Fruit fly (Drosophila melanogaster) whole organism, embryonic: ENCODE measurements around the gene CG4338.

ENCODE experiments used
- Adf1 ChIP-seq: fragments of 200-800 bp; sonication (Bioruptor generic); IDR thresholded peaks from 2 replicates; pipeline ENCODE4 v1.3.6; 2022; ENCODE audit warnings: missing biosample characterization, missing genetic modification characterization
- Bdp1 ChIP-seq: fragments of 200-800 bp; sonication (Bioruptor generic); optimal IDR thresholded peaks from 3 replicates; lab custom pipeline; 2016; ENCODE audit warnings: missing biosample characterization, missing genetic modification characterization
- Bteb2 ChIP-seq: fragments of 200-800 bp; sonication (Bioruptor generic); optimal IDR thresholded peaks from 2 replicates; lab custom pipeline; 2016; ENCODE audit warnings: missing biosample characterization, missing genetic modification characterization
- CG10654 ChIP-seq: fragments of 200-800 bp; sonication (Bioruptor generic); optimal IDR thresholded peaks from 2 replicates; lab custom pipeline; 2016; ENCODE audit warnings: missing biosample characterization, missing genetic modification characterization
- CG10979 ChIP-seq: fragments of 200-800 bp; sonication (Bioruptor generic); optimal IDR thresholded peaks from 2 replicates; lab custom pipeline; 2018; ENCODE audit warnings: missing biosample characterization, mild to moderate bottlenecking, missing genetic modification characterization, moderate library complexity
- CG11093 ChIP-seq: fragments of 200-800 bp; sonication (Bioruptor generic); IDR thresholded peaks from 3 replicates; pipeline ENCODE4 v1.3.6; 2022; ENCODE audit warnings: missing biosample characterization, missing genetic modification characterization
- CG11398 ChIP-seq: fragments of 200-800 bp; sonication (Bioruptor generic); optimal IDR thresholded peaks from 2 replicates; lab custom pipeline; 2016; ENCODE audit warnings: missing biosample characterization, missing genetic modification characterization
- CG11695 ChIP-seq: fragments of 200-800 bp; sonication (Bioruptor generic); IDR thresholded peaks from 3 replicates; pipeline ENCODE4 v1.3.6; 2022; ENCODE audit warnings: missing biosample characterization, missing genetic modification characterization
- CG14014 ChIP-seq: fragments of 200-800 bp; sonication (Bioruptor generic); IDR thresholded peaks from 2 replicates; pipeline ENCODE4 v1.3.6; 2022; ENCODE audit warnings: missing biosample characterization, missing genetic modification characterization
- CG14667 ChIP-seq: fragments of 200-800 bp; sonication (Bioruptor generic); IDR thresholded peaks from 2 replicates; pipeline ENCODE4 v1.3.6; 2022; ENCODE audit warnings: missing biosample characterization, missing genetic modification characterization
- CG14710 ChIP-seq: fragments of 200-800 bp; sonication (Bioruptor generic); optimal IDR thresholded peaks from 3 replicates; lab custom pipeline; 2019; ENCODE audit warnings: missing biosample characterization, mild to moderate bottlenecking, missing genetic modification characterization, moderate library complexity
- CG15514 ChIP-seq: fragments of 200-800 bp; sonication (Bioruptor generic); optimal IDR thresholded peaks from 3 replicates; lab custom pipeline; 2017; ENCODE audit warnings: missing biosample characterization, missing genetic modification characterization, mild to moderate bottlenecking, moderate library complexity, missing genetic modification reagents
- CG18011 ChIP-seq: fragments of 200-800 bp; sonication (Bioruptor generic); optimal IDR thresholded peaks from 2 replicates; lab custom pipeline; 2017; ENCODE audit warnings: missing biosample characterization, missing genetic modification characterization, mild to moderate bottlenecking, moderate library complexity, missing genotype
- CG2199 ChIP-seq: fragments of 200-800 bp; sonication (Bioruptor generic); IDR thresholded peaks from 3 replicates; pipeline ENCODE4 v1.3.6; 2022; ENCODE audit warnings: missing biosample characterization, missing genetic modification characterization
- CG4707 ChIP-seq: fragments of 200-800 bp; sonication (Bioruptor generic); optimal IDR thresholded peaks from 2 replicates; lab custom pipeline; 2018; ENCODE audit warnings: missing biosample characterization, mild to moderate bottlenecking, missing genetic modification characterization, moderate library complexity
- CG4820 ChIP-seq: fragments of 200-800 bp; sonication (Bioruptor generic); optimal IDR thresholded peaks from 3 replicates; lab custom pipeline; 2016; ENCODE audit warnings: missing biosample characterization, missing genetic modification characterization
- CG5180 ChIP-seq: fragments of 200-800 bp; sonication (Bioruptor generic); optimal IDR thresholded peaks from 3 replicates; lab custom pipeline; 2017; ENCODE audit warnings: missing biosample characterization, missing genetic modification characterization, mild to moderate bottlenecking, moderate library complexity, missing genetic modification reagents
- CG6254 ChIP-seq: fragments of 200-800 bp; sonication (Bioruptor generic); optimal IDR thresholded peaks from 3 replicates; lab custom pipeline; 2017; ENCODE audit warnings: mild to moderate bottlenecking, missing biosample characterization, missing genetic modification reagents, missing genetic modification characterization
- CG6683 ChIP-seq: fragments of 200-800 bp; sonication (Bioruptor generic); optimal IDR thresholded peaks from 2 replicates; lab custom pipeline; 2017; ENCODE audit warnings: missing biosample characterization, mild to moderate bottlenecking, missing genetic modification characterization, missing genetic modification reagents
- CG8359 ChIP-seq: fragments of 200-800 bp; sonication (Bioruptor generic); optimal IDR thresholded peaks from 2 replicates; lab custom pipeline; 2017; ENCODE audit warnings: missing biosample characterization, mild to moderate bottlenecking, missing genetic modification characterization, borderline replicate concordance
- CTCF ChIP-seq: fragments of 200-800 bp; sonication (Bioruptor generic); optimal IDR thresholded peaks from 2 replicates; lab custom pipeline; 2017; ENCODE audit warnings: missing biosample characterization, mild to moderate bottlenecking, missing genetic modification characterization, moderate library complexity
- Camta ChIP-seq: fragments of 200-800 bp; sonication (Bioruptor generic); optimal IDR thresholded peaks from 2 replicates; lab custom pipeline; 2016; ENCODE audit warnings: missing biosample characterization, missing genetic modification characterization
- Chrac-16 ChIP-seq: fragments of 200-800 bp; sonication (Bioruptor generic); optimal IDR thresholded peaks from 3 replicates; lab custom pipeline; 2016; ENCODE audit warnings: missing biosample characterization, missing genetic modification characterization
- Dad ChIP-seq: fragments of 200-800 bp; sonication (Bioruptor generic); optimal IDR thresholded peaks from 3 replicates; lab custom pipeline; 2016; ENCODE audit warnings: missing biosample characterization, missing genetic modification characterization
- Dll ChIP-seq: fragments of 200-800 bp; sonication (Bioruptor generic); IDR thresholded peaks from 4 replicates; pipeline ENCODE4 v1.3.6; 2022; ENCODE audit warnings: missing biosample characterization, missing genetic modification characterization; ENCODE audit not compliant: partially characterized antibody
- Dref ChIP-seq: fragments of 200-800 bp; sonication (Bioruptor generic); IDR thresholded peaks from 2 replicates; pipeline ENCODE4 v1.3.6; 2022; ENCODE audit warnings: missing biosample characterization, missing genetic modification characterization
- ERR ChIP-seq: fragments of 200-800 bp; sonication (Bioruptor generic); optimal IDR thresholded peaks from 2 replicates; lab custom pipeline; 2016; ENCODE audit warnings: missing biosample characterization, missing genetic modification characterization
- Hmr ChIP-seq: fragments of 200-800 bp; sonication (Bioruptor generic); optimal IDR thresholded peaks from 3 replicates; lab custom pipeline; 2017; ENCODE audit warnings: mild to moderate bottlenecking, missing biosample characterization, missing genetic modification reagents, missing genetic modification characterization
- Lpt ChIP-seq: fragments of >200 bp; optimal IDR thresholded peaks from 2 replicates; lab custom pipeline; 2018; ENCODE audit warnings: missing biosample characterization, missing genetic modification characterization
- MESR4 ChIP-seq: fragments of 200-800 bp; sonication (Bioruptor generic); optimal IDR thresholded peaks from 2 replicates; lab custom pipeline; 2018; ENCODE audit warnings: missing biosample characterization, mild to moderate bottlenecking, missing genetic modification characterization, moderate library complexity
- Poxn ChIP-seq: fragments of 200-800 bp; sonication (Bioruptor generic); IDR thresholded peaks from 2 replicates; pipeline ENCODE4 v1.3.6; 2022; ENCODE audit warnings: missing biosample characterization, missing genetic modification characterization
- Scr ChIP-seq: fragments of 200-800 bp; sonication (Bioruptor generic); IDR thresholded peaks from 2 replicates; pipeline ENCODE4 v1.3.6; 2022; ENCODE audit warnings: missing biosample characterization, missing genetic modification characterization; ENCODE audit not compliant: partially characterized antibody
- Xbp1 ChIP-seq: fragments of 200-800 bp; sonication (Bioruptor generic); optimal IDR thresholded peaks from 3 replicates; lab custom pipeline; 2016; ENCODE audit warnings: missing biosample characterization, mild to moderate bottlenecking, missing genetic modification characterization
- amos ChIP-seq: fragments of 200-800 bp; sonication (Bioruptor generic); IDR thresholded peaks from 2 replicates; pipeline ENCODE4 v1.3.6; 2022; ENCODE audit warnings: missing biosample characterization, missing genetic modification characterization; ENCODE audit not compliant: partially characterized antibody
- aop ChIP-seq: fragments of 200-800 bp; sonication (Bioruptor generic); IDR thresholded peaks from 2 replicates; pipeline ENCODE4 v1.3.6; 2022; ENCODE audit warnings: missing biosample characterization, missing genetic modification characterization
- chm ChIP-seq: fragments of 200-800 bp; sonication (Bioruptor generic); IDR thresholded peaks from 2 replicates; pipeline ENCODE4 v1.3.6; 2022; ENCODE audit warnings: missing biosample characterization, missing genetic modification characterization
- dmrt11E ChIP-seq: fragments of 200-800 bp; sonication (Bioruptor generic); optimal IDR thresholded peaks from 3 replicates; lab custom pipeline; 2018; ENCODE audit warnings: missing biosample characterization, mild to moderate bottlenecking, missing genetic modification characterization, moderate library complexity
- eve ChIP-seq, 2 experiments: fragments of >200 bp; optimal IDR thresholded peaks; 2 replicates each; lab custom pipeline; 2017; ENCODE audit warnings: missing biosample characterization in 2 of 2, missing genetic modification characterization in 2 of 2
- gce ChIP-seq: fragments of 200-800 bp; sonication (Bioruptor generic); IDR thresholded peaks from 3 replicates; pipeline ENCODE4 v1.3.6; 2022; ENCODE audit warnings: missing biosample characterization, missing genetic modification characterization
- gcm ChIP-seq: fragments of 200-800 bp; sonication (Bioruptor generic); optimal IDR thresholded peaks from 2 replicates; lab custom pipeline; 2019; ENCODE audit warnings: missing biosample characterization, mild to moderate bottlenecking, missing genetic modification characterization, moderate library complexity
- gfzf ChIP-seq: fragments of 200-800 bp; sonication (Bioruptor generic); optimal IDR thresholded peaks from 2 replicates; lab custom pipeline; 2016; ENCODE audit warnings: missing biosample characterization, mild to moderate bottlenecking, missing genetic modification characterization, moderate library complexity
- gsb ChIP-seq: fragments of 200-800 bp; sonication (Bioruptor generic); IDR thresholded peaks from 2 replicates; pipeline ENCODE4 v1.3.6; 2022; ENCODE audit warnings: missing biosample characterization, missing genetic modification characterization
- lbe ChIP-seq: fragments of 200-800 bp; sonication (Bioruptor generic); optimal IDR thresholded peaks from 2 replicates; lab custom pipeline; 2016; ENCODE audit warnings: missing biosample characterization, mild to moderate bottlenecking, missing genetic modification characterization
- lilli ChIP-seq: fragments of 200-800 bp; sonication (Bioruptor generic); optimal IDR thresholded peaks from 3 replicates; lab custom pipeline; 2016; ENCODE audit warnings: missing biosample characterization, missing genetic modification characterization
- mld ChIP-seq: fragments of 200-800 bp; sonication (Bioruptor generic); IDR thresholded peaks from 3 replicates; pipeline ENCODE4 v1.3.6; 2022; ENCODE audit warnings: missing biosample characterization, missing genetic modification characterization; ENCODE audit not compliant: partially characterized antibody
- nmo ChIP-seq: fragments of 200-800 bp; sonication (Bioruptor generic); optimal IDR thresholded peaks from 2 replicates; lab custom pipeline; 2018; ENCODE audit warnings: missing biosample characterization, mild to moderate bottlenecking, missing genetic modification characterization, moderate library complexity
- ranshi ChIP-seq: fragments of 200-800 bp; sonication (Bioruptor generic); IDR thresholded peaks from 2 replicates; pipeline ENCODE4 v1.3.6; 2022; ENCODE audit warnings: missing biosample characterization, missing genetic modification characterization
- stc ChIP-seq: fragments of 200-800 bp; sonication (Bioruptor generic); IDR thresholded peaks from 2 replicates; pipeline ENCODE4 v1.3.6; 2022; ENCODE audit warnings: missing biosample characterization, missing genetic modification characterization
- tll ChIP-seq, 2 experiments: fragments of 200-800 bp in 1 of 2; fragments of >200 bp in 1 of 2; sonication (Bioruptor generic) in 1 of 2; optimal IDR thresholded peaks; 2 replicates each; lab custom pipeline; 2017 to 2019; ENCODE audit warnings: missing biosample characterization in 2 of 2, missing genetic modification characterization in 2 of 2, mild to moderate bottlenecking in 1 of 2, moderate library complexity in 1 of 2
- ttk ChIP-seq: fragments of 200-800 bp; sonication (Bioruptor generic); IDR thresholded peaks from 2 replicates; pipeline ENCODE4 v2.1.2; 2022; ENCODE audit warnings: missing biosample characterization, missing genetic modification characterization
- tup ChIP-seq: fragments of 200-800 bp; sonication (Bioruptor generic); optimal IDR thresholded peaks from 2 replicates; lab custom pipeline; 2016; ENCODE audit warnings: missing biosample characterization, mild to moderate bottlenecking, missing genetic modification characterization, moderate library complexity
- zf30C ChIP-seq: fragments of 200-800 bp; sonication (Bioruptor generic); optimal IDR thresholded peaks from 3 replicates; lab custom pipeline; 2018; ENCODE audit warnings: missing biosample characterization, mild to moderate bottlenecking, missing genetic modification characterization

CG4338 gene

dm6 chr3R:15287763-15288162, 12.4 kb downstream of the CG4338 start (continued):
- no peak for TF ChIP-seq Camta (GFP tag; lab: Kevin White, UChicago)
- no peak for TF ChIP-seq CG5180 (GFP tag; lab: Kevin White, UChicago)
- TF ChIP-seq Xbp1 (GFP tag; lab: Kevin White, UChicago), result peak; percentile 25
- TF ChIP-seq tup, result no peak
- peak in 1 of 2 experiments; percentile 34 for TF ChIP-seq tll (GFP tag; optimal IDR thresholded peaks at IDR 0.05; lab: Kevin White, UChicago)
- no peak for TF ChIP-seq CG10654
- no peak for TF ChIP-seq Dref
- no peak for TF ChIP-seq gsb
- no peak for TF ChIP-seq ERR (GFP tag; lab: Kevin White, UChicago)
- no peak for TF ChIP-seq CG11398 (GFP tag; lab: Kevin White, UChicago)
- peak; percentile 99 for TF ChIP-seq CG18011 (GFP tag; lab: Kevin White, UChicago)
- no peak for TF ChIP-seq CG2199 (GFP tag; lab: Robert Waterston, UW)
- no peak for TF ChIP-seq gcm (GFP tag; lab: Kevin White, UChicago)
- TF ChIP-seq Scr (GFP tag; lab: Robert Waterston, UW), result no peak
- TF ChIP-seq aop (GFP tag; lab: Robert Waterston, UW), result no peak
- TF ChIP-seq ttk (GFP tag; lab: Robert Waterston, UW), result no peak
- no peak for TF ChIP-seq CG11093 (GFP tag; lab: Robert Waterston, UW)
- peak; percentile 6 for TF ChIP-seq Dad (GFP tag; lab: Kevin White, UChicago)
- no peak for TF ChIP-seq CG4707 (GFP tag; lab: Kevin White, UChicago)
- TF ChIP-seq dmrt11E (tag; lab: Kevin White, UChicago), result peak; percentile 11
- no peak for TF ChIP-seq amos (GFP tag; lab: Robert Waterston, UW)
- no peak for TF ChIP-seq Bteb2
- no peak for TF ChIP-seq CG14667 (GFP tag; lab: Robert Waterston, UW)
- no peak for TF ChIP-seq CG11695 (GFP tag; lab: Robert Waterston, UW)
- no peak for TF ChIP-seq ranshi (GFP tag; lab: Robert Waterston, UW)
- TF ChIP-seq CG15514, result peak; percentile 83
- TF ChIP-seq gce, result no peak
- peak; percentile 63 for TF ChIP-seq MESR4
- no peak for TF ChIP-seq Poxn (GFP tag; lab: Robert Waterston, UW)
- TF ChIP-seq stc (GFP tag; lab: Robert Waterston, UW), result no peak
- no peak for TF ChIP-seq chm
- TF ChIP-seq zf30C, result peak; percentile 23
- peak; percentile 65 for TF ChIP-seq nmo (GFP tag; lab: Kevin White, UChicago)
- peak; percentile 52 for TF ChIP-seq lbe (GFP tag; lab: Kevin White, UChicago)
- TF ChIP-seq CG14710, result peak; percentile 70
- no peak for TF ChIP-seq CG14014 (GFP tag; lab: Robert Waterston, UW)
- TF ChIP-seq Hmr (GFP tag; lab: Kevin White, UChicago), result peak; percentile 55
- TF ChIP-seq Chrac-16, result no peak
- TF ChIP-seq CG6254 (GFP tag; lab: Kevin White, UChicago), result no peak
- TF ChIP-seq Bdp1, result peak; percentile 33
- no peak for TF ChIP-seq CG8359 (GFP tag; lab: Kevin White, UChicago)
- TF ChIP-seq CG4820 (GFP tag; lab: Kevin White, UChicago), result no peak
- no peak for TF ChIP-seq Dll (GFP tag; lab: Robert Waterston, UW)
- peak; percentile 52 for TF ChIP-seq CTCF (GFP tag; lab: Kevin White, UChicago)
- no peak for TF ChIP-seq Adf1 (GFP tag; lab: Robert Waterston, UW)
- TF ChIP-seq CG10979 (tag; lab: Kevin White, UChicago), result no peak
- peak; percentile 48 for TF ChIP-seq lilli (GFP tag; lab: Kevin White, UChicago)
- no peak for TF ChIP-seq mld (GFP tag; lab: Robert Waterston, UW)
- no peak for TF ChIP-seq eve (GFP tag; optimal IDR thresholded peaks at IDR 0.05; lab: Kevin White, UChicago)
- no peak for TF ChIP-seq CG6683 (GFP tag; lab: Kevin White, UChicago)
- TF ChIP-seq gfzf, result peak; percentile 97
- TF ChIP-seq Lpt (GFP tag; lab: Kevin White, UChicago), result no peak
